Fruit fly (Drosophila melanogaster) S2 (cell line): ENCODE data around the gene Alp13.

Experiments
- CG8478 ChIP-seq: fragments of >200 bp; optimal IDR thresholded peaks from 2 replicates; lab custom pipeline; 2018
- CTCF ChIP-seq, 2 experiments: fragments of >200 bp; optimal IDR thresholded peaks; 2 replicates each; lab custom pipeline; 2018

Gene Alp13

DNA sequence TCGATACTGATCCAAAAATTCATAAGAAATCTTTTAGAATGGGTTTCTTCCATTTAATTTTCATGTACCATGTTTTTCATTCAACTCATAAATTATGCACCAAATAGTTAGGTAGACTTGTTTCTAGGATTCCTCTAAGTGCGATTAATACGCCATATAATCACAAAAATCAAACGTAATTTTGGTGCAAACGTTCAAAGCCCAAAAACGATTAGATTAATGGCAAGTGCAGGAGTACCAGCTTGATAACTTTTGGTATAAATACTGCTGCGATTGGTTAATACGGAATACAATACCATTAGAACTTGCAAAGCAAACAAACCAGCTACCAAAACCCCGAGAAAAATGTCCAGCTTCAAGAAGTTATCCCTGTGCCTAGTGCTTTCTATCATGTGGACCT, 15.2 kb downstream of the Alp13 start, which contains the start of gene Npc2c:
Gene Npc2c, plus strand, starts transcription at position 301 of the 400 bp plus-strand sequence.
- TF ChIP-seq CG8478 (lab: Kevin White, UChicago) = no peak
- no peak for TF ChIP-seq CTCF (optimal IDR thresholded peaks at IDR 0.05; lab: Kevin White, UChicago)

dm6 chr3R:10059358-10059757, 15.8 kb downstream of the Alp13 start:
- TF ChIP-seq CG8478 (lab: Kevin White, UChicago) (no peak), CTCF (optimal IDR thresholded peaks at IDR 0.05; lab: Kevin White, UChicago) (no peak)

dm6 chr3R:10056647-10057046, 18.5 kb downstream of the Alp13 start:
- no peak for TF ChIP-seq CG8478 (lab: Kevin White, UChicago)
- no peak for TF ChIP-seq CTCF (optimal IDR thresholded peaks at IDR 0.05; lab: Kevin White, UChicago)

DNA sequence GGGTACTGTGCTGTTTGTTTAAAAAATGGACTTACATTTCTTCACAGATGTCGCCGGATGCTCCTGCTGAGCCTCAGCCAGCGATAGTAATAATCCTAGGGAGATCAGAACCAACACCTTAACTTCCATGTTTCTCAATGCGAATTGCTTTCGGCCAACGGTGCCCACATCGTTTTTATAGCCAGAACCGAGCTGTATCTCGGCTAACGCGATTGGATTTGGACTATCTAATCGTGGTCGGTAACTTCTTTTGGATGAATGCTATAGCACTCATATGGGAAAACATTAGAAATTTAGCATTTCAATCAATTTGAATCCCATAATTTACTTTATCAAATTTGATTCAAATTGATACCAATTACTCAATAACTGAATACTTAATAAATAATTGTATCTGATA, 19.2 kb downstream of the Alp13 start, which contains the start of gene Npc2d:
Gene Npc2d, minus strand, starts transcription at position 133 of the 400 bp plus-strand sequence.
- no peak for TF ChIP-seq CG8478 (lab: Kevin White, UChicago)

DNA sequence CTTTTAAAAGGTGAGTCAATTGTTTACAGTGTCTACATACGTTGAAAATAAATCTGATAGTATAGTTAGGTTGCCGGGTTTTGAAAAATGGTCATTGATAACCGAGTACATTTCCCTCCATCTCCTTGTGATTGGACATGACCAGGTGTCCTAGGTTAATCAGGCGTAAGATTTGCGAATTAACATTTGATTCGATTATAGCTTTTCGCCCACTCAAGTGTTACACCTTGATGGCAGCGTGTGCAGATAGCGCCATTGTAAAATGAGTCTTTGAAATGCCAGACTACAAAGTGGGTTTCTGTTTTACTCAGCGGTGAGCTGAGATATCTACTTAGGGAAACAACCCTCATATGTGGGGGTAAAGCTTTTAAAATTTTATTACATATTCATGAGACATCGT, 20.2 kb downstream of the Alp13 start:
- TF ChIP-seq CTCF (optimal IDR thresholded peaks at IDR 0.05; lab: Kevin White, UChicago) (no peak), CG8478 (lab: Kevin White, UChicago) (no peak)

DNA sequence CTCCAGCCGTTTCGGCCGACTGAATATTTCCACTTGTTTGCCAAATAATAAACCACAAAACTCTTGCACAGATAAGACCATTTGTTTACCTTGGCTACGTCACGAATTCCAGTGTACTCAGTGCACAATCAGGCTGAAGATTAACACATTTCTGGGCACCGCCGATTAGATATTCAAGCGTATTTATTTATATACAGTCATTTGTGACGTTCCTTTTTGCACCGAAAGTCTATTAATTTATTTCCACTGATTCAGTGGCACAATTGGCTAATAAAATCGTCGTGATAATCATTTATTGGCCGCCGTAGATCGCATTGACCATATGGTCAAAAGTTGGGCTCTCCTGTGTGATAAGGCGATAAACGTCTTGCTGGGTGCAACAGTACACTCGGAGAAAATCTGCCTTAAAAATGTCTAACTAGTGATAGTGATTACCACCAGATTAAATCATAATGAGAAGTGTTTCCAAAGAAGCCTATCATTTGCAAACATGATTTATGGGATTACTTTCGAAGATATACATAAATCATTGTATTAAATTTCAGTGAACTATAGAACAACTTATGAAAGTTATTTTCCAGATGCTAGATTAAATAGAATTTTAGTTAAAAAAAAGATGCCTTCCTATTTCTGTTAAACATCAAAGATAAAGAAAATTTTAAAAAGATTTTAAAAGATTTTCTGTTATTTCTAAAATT, 20.7 kb downstream of the Alp13 start:
- TF ChIP-seq CG8478 (lab: Kevin White, UChicago) = no peak
- no peak for TF ChIP-seq CTCF (optimal IDR thresholded peaks at IDR 0.05; lab: Kevin White, UChicago)

DNA sequence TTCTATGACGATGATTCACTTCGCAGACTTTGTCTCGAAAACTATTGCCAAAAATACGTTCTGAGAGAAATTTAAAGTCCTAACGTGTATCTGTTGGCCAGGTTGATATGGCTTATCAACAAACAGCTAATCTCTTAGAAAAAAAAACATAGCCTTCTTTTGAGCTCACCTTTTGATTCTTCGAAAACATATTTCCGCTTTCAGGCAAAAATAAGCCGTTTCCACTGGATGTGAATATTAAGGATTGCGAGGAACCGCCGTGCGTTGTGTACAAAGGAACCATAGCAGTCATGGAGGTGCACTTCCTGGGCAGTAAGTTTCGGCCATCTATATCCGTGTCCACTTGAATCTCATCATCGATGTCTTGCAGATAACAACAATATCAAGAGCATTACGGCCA, 21.6 kb downstream of the Alp13 start:
- no peak for TF ChIP-seq CTCF (optimal IDR thresholded peaks at IDR 0.05; lab: Kevin White, UChicago)
- TF ChIP-seq CG8478 (lab: Kevin White, UChicago) = no peak

dm6 chr3R:10052695-10053382, 22.3 kb downstream of the Alp13 start, which contains the start of the genes Fancl and Npc2e:
Gene Fancl, minus strand, starts transcription at chr3R:10052869.
Gene Npc2e, plus strand, starts transcription at chr3R:10053332.
- no peak for TF ChIP-seq CTCF (optimal IDR thresholded peaks at IDR 0.05; lab: Kevin White, UChicago)
- TF ChIP-seq CG8478 (lab: Kevin White, UChicago) = no peak

DNA sequence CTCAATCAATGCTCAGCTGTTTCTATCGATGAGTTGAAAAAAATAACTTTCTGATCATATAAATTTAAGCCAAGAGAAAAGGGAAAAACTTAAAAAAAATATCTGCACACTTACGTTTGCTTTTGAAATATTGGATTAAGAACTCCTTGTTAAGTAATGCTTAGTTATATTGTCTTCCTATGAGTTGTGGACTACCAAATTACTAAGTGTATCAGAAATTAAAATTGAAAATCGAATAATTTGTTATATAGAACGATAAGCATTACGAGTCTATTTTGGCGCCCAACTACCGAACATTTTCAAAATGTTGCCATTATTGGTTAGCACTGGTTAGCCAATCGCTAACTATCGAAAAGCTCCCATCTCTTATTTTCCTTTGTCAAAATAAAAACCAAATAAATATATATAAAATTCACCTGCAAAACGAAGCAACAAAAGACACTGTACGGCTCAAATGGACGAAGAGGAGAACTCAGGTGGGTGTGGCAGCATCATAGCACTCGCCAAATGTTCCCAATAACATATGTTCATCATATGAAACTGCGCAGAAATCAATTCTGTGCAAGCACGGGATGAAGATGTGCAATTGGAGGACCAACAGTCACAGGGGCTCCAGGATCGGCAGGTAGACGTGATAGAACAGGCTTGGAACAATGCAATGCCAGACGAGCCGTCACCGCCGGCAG, 26.2 kb downstream of the Alp13 start, which contains the start of gene ohgt:
Gene ohgt, plus strand, starts transcription at position 358 of the 686 bp plus-strand sequence.
- no peak for TF ChIP-seq CTCF (optimal IDR thresholded peaks at IDR 0.05; lab: Kevin White, UChicago)
- no peak for TF ChIP-seq CG8478 (lab: Kevin White, UChicago)

DNA sequence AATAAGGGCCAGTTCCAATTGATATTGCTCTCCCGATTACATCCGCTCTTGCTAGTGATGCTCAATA, 26.6 kb downstream of the Alp13 start, which contains the start of gene CG12811:
Gene CG12811, minus strand, starts transcription at position 23 of the 67 bp plus-strand sequence.
- TF ChIP-seq CTCF (optimal IDR thresholded peaks at IDR 0.05; lab: Kevin White, UChicago) (no peak), CG8478 (lab: Kevin White, UChicago) (no peak)

DNA sequence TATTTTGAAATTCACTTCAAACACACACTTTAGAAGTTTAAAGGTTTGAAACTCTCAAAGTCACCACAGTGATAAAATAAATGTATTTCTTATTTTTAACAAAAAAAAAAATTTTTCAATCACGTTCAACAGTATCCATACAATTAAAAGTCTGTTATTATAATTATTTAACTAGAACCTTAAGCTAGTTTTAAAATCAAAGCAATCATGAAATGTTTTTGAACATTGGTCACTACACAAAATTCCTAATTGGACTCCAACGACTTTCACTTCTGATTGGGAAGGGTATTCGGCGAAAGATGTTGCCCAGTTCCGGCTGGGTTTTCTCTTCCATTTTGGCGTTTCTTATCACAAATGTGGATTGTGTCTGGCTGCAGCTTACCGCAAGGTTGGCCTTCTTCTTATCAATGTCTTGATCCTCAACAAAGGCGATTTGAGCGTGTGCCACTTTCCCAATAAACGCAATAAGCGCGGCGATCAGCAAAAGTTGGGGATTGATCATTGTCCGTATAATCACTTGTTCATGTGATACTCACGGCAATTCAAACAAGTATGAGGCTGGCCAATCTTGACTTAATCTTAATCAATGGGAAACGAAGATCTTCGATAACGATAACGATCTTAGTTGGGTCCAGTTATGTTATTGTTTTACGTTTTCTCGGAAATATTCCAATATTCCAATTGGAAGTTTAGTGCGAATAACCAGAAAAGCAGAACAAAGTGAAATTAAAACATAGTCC, 27.0 kb downstream of the Alp13 start:
- TF ChIP-seq CG8478 (lab: Kevin White, UChicago) = no peak
- no peak for TF ChIP-seq CTCF (optimal IDR thresholded peaks at IDR 0.05; lab: Kevin White, UChicago)

dm6 chr3R:10045343-10045742, 29.8 kb downstream of the Alp13 start, which contains the start of the genes CG11722 and mtTFB2:
Gene CG11722, minus strand, starts transcription at chr3R:10045542.
Gene mtTFB2, plus strand, starts transcription at chr3R:10045574.
- TF ChIP-seq CTCF (optimal IDR thresholded peaks at IDR 0.05; lab: Kevin White, UChicago) (no peak), CG8478 (lab: Kevin White, UChicago) (no peak)

DNA sequence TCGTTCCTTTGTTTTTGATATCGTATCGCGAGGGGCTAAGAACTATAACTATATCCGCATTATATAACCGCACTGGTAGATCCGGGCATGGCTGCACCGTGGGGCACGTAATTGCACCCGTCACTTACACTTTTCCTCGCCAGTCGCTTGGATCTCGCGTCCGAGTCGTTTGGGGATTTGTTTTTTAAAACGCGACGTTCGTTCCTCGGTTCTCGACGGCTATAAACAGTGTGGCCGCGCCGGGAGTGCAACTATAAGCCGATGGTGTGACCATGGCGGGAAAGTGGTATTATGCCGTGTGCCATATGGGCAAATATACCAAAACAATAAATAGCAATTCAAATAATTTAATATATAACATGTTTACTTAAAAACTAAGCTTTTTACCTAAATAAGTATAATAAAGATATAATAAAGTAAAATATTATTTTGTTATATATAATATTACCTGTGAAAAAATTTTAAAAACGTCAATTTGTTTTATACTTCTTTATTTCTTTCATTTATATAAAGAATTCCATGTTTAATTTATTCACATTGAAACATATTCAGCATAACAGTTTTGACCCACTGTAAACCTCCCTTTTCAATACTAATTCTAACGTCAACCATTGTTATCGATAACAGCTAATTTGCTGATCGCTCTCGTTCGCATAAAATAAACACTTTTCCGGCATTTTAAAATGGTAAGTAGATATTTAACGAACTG, 32.4 kb downstream of the Alp13 start, which contains the start of the genes Mical and CG3909:
Gene Mical, minus strand, starts transcription at position 232 of the 709 bp plus-strand sequence.
Gene CG3909, plus strand, starts transcription at position 607 of the 709 bp plus-strand sequence.
- TF ChIP-seq CTCF (optimal IDR thresholded peaks at IDR 0.05; lab: Kevin White, UChicago) = no peak
- TF ChIP-seq CG8478 (lab: Kevin White, UChicago) = no peak
